Fruit fly (Drosophila melanogaster) S2 (cell line): ENCODE data around the gene Task6.

Experiments
- CG8478 ChIP-seq: fragments of >200 bp; optimal IDR thresholded peaks from 2 replicates; lab custom pipeline; 2018
- CTCF ChIP-seq, 2 experiments: fragments of >200 bp; optimal IDR thresholded peaks; 2 replicates each; lab custom pipeline; 2018

Task6 gene

DNA sequence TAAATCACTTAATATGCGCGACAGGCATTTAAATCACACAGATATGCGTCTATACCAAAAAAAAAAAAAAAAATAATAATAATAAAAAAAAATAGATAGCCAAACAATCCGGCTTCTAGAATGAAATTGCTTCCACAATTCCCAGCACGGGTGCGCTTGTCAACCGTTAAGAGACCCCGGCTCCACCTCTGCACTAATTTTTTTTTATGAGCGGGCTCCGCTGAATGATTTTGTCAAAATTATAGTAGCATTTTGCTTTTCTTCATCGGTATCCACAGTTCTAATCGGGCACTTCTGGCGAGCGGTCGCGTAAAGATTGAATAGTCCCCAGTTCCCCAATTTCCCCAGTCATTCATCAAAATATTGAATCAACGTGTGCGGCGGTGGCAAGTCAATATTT is 32.1 kb upstream of the Task6 start, which contains the start of gene Adgf-C:
Gene Adgf-C, plus strand, starts transcription at position 301 of the 400 bp plus-strand sequence.
- TF ChIP-seq CG8478 (lab: Kevin White, UChicago) = no peak
- TF ChIP-seq CTCF (optimal IDR thresholded peaks at IDR 0.05; lab: Kevin White, UChicago) = no peak

DNA sequence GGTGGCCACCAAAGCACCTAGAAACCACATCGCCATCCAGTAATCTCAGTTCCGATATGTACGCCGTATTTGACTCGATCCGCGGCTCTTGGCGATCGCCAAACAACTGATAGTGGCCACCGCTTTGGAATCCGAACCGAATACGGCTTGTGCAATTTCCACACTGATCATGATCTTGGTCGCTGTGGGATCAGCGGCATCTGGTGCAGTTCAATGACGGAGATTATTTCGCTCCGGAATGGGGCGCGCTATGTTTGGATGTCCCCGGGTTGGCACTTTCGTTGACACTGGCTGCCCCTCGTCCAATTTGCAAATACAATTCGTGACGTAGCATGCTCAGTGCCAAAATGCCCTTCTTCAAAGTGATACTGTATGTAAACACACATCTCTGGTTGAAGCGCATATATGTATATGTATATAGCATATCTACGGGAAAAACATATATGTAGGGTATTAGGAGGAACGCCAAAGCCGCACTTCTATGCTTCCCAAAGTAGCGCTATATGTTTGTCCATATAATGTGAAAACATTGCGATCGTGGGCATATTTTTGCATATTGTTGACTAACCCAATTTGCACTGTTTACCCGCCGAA is 31.0 kb upstream of the Task6 start, which contains the start of gene Adgf-D:
Gene Adgf-D, minus strand, starts transcription at position 111 of the 594 bp plus-strand sequence.
- TF ChIP-seq CG8478 (lab: Kevin White, UChicago) = no peak

dm6 chr3R:13700738-13701137 is 26.4 kb upstream of the Task6 start, which contains the start of gene f-cup:
TSS of gene f-cup (minus strand) at chr3R:13700838.
- no peak for TF ChIP-seq CTCF (optimal IDR thresholded peaks at IDR 0.05; lab: Kevin White, UChicago)
- TF ChIP-seq CG8478 (lab: Kevin White, UChicago) = no peak

DNA sequence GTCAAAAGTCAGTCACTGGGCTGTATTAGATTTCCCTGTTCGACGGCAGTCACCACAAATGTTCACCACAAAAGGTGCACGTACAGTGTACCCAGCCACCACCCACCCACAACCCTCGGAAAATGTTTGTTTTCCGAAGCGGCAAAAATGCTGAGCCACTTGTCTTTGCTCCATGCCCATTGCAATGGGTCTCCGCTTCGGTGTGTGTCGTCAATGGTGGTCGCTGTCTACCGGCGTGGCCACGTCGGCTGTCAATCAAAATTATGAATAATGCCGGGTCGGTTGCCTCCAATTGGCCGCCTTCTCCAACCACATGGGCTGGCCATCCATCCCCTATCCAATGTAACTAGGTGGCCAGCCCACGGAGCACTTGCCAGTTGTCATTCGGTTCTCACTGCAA is 25.9 kb upstream of the Task6 start, which contains the start of gene ninaB:
Gene ninaB, plus strand, starts transcription at position 374 of the 400 bp plus-strand sequence.
- no peak for TF ChIP-seq CTCF (optimal IDR thresholded peaks at IDR 0.05; lab: Kevin White, UChicago)
- no peak for TF ChIP-seq CG8478 (lab: Kevin White, UChicago)

dm6 chr3R:13699350-13699749 is 25.0 kb upstream of the Task6 start:
- TF ChIP-seq CTCF (optimal IDR thresholded peaks at IDR 0.05; lab: Kevin White, UChicago) = peak in 1 of 2 experiments; percentile 10
- no peak for TF ChIP-seq CG8478 (lab: Kevin White, UChicago)

DNA sequence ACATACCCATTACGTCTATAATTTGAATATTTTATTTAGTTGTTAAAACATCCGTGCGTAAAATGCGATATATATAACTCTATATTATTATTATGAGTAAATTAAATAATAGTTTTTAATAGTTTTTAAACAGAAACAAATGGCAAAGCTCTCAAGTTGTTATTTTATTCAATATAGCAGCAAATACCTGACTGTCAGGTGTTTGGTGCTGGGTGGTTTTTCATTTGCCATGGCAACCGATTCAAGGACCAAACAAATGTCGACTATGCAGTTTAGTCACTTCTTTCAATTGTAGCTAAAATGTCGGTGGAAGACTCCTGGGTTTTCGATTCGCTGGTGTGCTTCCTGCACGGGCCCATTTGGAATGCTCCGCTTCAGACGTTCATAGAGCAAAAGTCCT is 19.4 kb upstream of the Task6 start, which contains the start of gene CG14367:
Gene CG14367, plus strand, starts transcription at position 301 of the 400 bp plus-strand sequence.
- TF ChIP-seq CG8478 (lab: Kevin White, UChicago) = no peak
- no peak for TF ChIP-seq CTCF (optimal IDR thresholded peaks at IDR 0.05; lab: Kevin White, UChicago)

DNA sequence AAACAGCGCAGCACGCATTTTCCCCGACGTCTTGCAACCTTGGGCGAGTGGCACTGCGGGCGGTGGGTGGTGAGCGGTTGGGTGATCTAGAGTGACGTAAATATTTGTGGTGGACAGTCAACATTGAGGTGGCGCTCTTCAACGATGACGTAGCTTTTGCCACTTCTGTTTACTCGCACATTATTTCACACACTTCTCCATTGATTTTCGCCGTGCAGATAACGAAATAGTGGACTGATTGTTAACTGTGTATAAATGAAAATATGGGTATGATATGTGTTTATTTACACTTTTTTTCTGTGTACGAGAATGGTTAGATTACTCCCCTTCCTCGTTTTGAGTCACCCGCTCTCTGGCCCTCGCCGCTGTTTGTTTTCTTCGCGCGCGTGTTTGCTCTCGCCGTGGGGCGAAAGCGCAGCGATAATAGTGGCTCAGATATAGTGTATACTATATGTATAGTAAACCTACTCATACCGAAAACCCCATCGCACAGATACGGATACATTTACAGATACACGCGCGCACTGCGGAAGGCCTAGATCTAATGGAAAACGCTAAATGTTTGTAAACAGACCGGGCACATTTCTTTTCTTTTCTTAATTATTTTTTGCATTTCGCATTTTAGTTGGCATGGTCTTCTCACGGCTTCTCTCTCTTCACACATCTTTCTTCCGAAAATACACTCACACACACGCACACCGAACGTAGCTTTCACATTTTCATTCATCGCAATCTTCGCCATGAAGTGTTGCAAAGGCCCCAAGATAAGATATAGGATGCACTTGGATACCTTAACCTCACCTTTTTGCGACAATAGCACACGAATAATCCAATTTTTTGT is 12.2 kb upstream of the Task6 start, which contains the start of gene omd:
Gene omd, minus strand, starts transcription at position 840 of the 841 bp plus-strand sequence.
- TF ChIP-seq CG8478 (lab: Kevin White, UChicago) = no peak
- TF ChIP-seq CTCF (optimal IDR thresholded peaks at IDR 0.05; lab: Kevin White, UChicago) = no peak

DNA sequence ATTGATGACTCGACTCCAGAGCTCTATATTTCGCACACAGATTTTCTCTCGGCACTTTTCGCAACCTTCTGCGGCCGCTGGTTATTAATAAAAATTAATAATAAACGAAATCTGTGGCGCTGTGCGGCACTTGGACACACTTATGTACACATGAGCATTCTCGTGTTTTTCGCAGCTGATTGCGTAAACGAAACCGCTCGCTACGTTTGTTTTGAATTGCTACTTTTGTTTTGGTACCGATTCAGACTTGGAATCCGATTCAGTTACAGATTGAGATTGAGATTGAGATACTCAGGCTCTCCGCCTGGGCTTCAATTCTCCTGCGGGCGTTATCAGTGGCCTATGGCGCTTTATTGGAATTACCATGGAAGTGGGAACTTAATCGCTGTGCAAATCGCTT is 11.6 kb upstream of the Task6 start:
- TF ChIP-seq CTCF (optimal IDR thresholded peaks at IDR 0.05; lab: Kevin White, UChicago) = no peak
- no peak for TF ChIP-seq CG8478 (lab: Kevin White, UChicago)

DNA sequence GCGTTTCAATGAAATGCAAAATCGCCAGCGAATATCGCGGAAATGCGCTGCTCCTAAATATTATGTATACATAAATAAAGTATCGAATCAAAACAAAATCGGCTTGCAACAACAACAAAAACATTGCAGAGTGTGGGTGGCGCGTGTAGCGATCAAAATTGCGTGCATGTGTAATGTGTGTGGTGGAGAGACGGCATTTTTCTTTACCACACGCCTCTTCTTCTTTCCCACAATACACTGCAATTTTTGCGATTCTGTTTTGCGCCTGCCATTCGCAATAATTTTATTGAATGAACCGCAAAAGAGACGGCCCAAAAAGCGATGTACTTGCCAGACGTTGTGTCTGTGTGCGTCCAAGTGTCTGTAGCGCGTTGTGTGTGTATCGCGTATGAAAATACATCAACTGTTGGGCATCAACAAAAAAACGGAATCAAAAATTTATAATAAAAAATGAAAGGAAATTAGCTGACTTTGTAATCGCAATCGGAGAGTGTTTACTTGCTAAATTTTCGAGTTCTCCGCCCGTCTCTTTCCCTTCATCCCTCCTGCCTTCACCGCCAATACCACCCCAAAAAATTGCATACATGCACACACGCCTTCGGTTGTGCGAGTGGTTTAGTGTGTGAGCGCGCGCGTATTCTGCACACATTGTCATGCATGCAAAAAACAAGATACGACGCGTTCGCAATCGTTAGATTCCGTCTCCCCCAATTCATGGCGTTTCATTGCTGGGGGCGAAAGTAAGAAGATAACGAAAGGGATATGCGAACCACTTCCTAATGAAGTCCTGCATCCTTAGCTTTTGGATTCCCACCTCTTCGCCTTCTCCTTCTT is 10.4 kb upstream of the Task6 start:
- TF ChIP-seq CG8478 (lab: Kevin White, UChicago) = no peak
- TF ChIP-seq CTCF (optimal IDR thresholded peaks at IDR 0.05; lab: Kevin White, UChicago) = no peak

dm6 chr3R:13683624-13684568 is 9.6 kb upstream of the Task6 start, which contains the start of gene flfl:
TSS of gene flfl (plus strand) at chr3R:13683921.
- TF ChIP-seq CTCF (optimal IDR thresholded peaks at IDR 0.05; lab: Kevin White, UChicago) = peak in 1 of 2 experiments; percentile 10
- no peak for TF ChIP-seq CG8478 (lab: Kevin White, UChicago)

dm6 chr3R:13682994-13683623 is 8.8 kb upstream of the Task6 start:
- TF ChIP-seq CG8478 (lab: Kevin White, UChicago) (no peak), CTCF (optimal IDR thresholded peaks at IDR 0.05; lab: Kevin White, UChicago) (no peak)

DNA sequence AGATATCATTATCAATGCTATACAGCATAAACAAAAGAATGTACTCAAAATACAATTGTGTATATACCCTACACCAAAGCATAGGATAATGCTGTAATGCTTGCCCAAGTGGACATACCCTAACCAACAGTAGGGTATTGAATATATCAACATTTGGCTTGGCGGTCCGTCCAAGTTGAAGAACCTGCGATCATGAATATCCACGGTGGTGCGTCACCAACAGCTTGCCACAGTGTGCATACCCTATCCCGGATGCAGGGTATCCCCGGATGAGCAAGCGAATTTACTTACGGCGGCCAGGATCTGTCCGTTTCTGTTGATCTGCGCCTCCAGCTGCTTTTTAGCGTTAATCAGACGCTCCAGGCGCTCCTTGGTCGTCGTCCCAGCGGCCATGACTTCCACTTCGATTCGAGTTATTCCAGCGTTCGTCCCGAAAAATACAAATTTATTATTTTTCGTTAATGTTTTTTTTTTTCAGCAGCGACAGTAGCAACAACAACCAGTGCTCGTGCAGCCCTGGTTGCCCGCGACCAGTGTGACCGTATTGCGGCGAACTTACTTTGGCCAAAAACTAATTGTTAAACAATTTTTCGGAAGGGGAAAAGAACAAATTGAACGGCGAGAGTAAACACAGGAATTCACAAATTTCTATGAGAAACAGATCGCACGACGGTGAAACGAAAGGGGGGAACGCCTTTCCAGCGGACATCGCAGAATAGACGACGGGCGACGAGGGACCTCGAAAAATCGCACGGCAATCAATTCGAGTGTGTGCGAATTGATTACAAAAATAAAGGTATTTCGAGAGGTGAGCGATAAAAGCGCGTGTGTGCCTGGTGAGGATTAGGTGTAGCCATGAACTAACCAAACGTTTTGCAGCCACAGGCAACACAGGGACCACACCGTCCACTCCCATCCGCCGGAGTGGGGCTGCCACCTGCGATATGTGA is 2.1 kb upstream of the Task6 start, which contains the start of the genes Lkb1 and CG9588:
Gene Lkb1, plus strand, starts transcription at position 413 of the 950 bp plus-strand sequence.
Gene CG9588, minus strand, starts transcription at position 545 of the 950 bp plus-strand sequence.
- TF ChIP-seq CTCF (optimal IDR thresholded peaks at IDR 0.05; lab: Kevin White, UChicago) = peak; percentile 17 to 31
- no peak for TF ChIP-seq CG8478 (lab: Kevin White, UChicago)
